Worm (Caenorhabditis elegans) whole organism, L4/young adult: ENCODE results near the gene C14H10.2.

Experiments
- W03F9.2 ChIP-seq: fragments of 150-350 bp; optimal IDR thresholded peaks from 2 replicates; lab custom pipeline; 2014; ENCODE audit warnings: missing biosample characterization, missing genetic modification characterization
- dao-5 ChIP-seq: sonication (generic microtip); optimal IDR thresholded peaks from 2 replicates; lab custom pipeline; 2016; ENCODE audit warnings: missing genotype, missing genetic modification characterization, moderate library complexity, missing compliant biosample characterization
- him-1 ChIP-seq: sonication (generic microtip); optimal IDR thresholded peaks from 2 replicates; lab custom pipeline; 2016; ENCODE audit warnings: missing genotype, missing genetic modification reagents, missing genetic modification characterization, missing compliant biosample characterization

DNA sequence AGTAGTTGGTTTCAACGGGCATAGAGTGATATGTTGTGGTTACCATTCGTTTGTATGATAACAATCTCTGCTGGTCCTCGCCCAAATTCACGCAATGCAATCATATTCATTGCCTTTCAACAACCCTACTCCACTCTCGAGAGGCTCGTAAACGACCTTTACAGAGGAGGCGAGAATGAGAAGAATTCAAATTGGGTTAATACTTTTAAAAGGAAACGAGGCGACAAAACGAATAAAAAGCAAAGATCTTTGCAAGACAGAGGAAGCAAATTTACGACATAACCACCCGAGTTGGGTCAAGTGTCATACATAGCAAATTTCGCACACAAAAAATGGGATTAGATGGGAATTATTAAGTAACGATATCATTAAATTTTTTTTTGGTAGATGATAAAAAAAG, 20.3 kb downstream of the C14H10.2 start:
- TF ChIP-seq dao-5 (no peak), W03F9.2 (tag; lab: Kevin White, UChicago) (no peak), him-1 (tag; lab: Kevin White, UChicago) (no peak)
